Fruit fly (Drosophila melanogaster): Measurements from ENCODE around the gene IP3K2.
A peak's percentile ranks its signal among the peaks of the same experiment; 100 is the strongest.

IP3K2 gene

dm6 chrX:13314789-13315462 is 11.5 kb downstream of the IP3K2 start (continued):
- 0 out of 2 replicates have a peak, but pooled peaks have one; percentile 18 for TF ChIP-seq CG5953 (GFP tag; IDR thresholded peaks at IDR 0.05)
- no peak for TF ChIP-seq pan (optimal IDR thresholded peaks at IDR 0.05)
- TF ChIP-seq pan (GFP tag; optimal IDR thresholded peaks at IDR 0.05 in 1 of 2, IDR thresholded peaks at IDR 0.05 in 1 of 2), result no peak
- no peak for TF ChIP-seq CG3995 (GFP tag; optimal IDR thresholded peaks at IDR 0.05)
- no peak for TF ChIP-seq hkb (optimal IDR thresholded peaks at IDR 0.05)
- no peak for TF ChIP-seq hkb (GFP tag; IDR thresholded peaks at IDR 0.05)
- no peak for TF ChIP-seq BtbVII (GFP tag; optimal IDR thresholded peaks at IDR 0.05)
- no peak for TF ChIP-seq CG7372 (GFP tag; IDR thresholded peaks at IDR 0.05)
- TF ChIP-seq nmo (GFP tag; optimal IDR thresholded peaks at IDR 0.05), result no peak
- TF ChIP-seq HLH4C (GFP tag; IDR thresholded peaks at IDR 0.05; ENCODE audit: partially characterized antibody), result no peak
- TF ChIP-seq Atf-2 (GFP tag; optimal IDR thresholded peaks at IDR 0.05), result no peak
- TF ChIP-seq Hr78 (GFP tag; optimal IDR thresholded peaks at IDR 0.05), result no peak
- no peak for TF ChIP-seq Bteb2 (GFP tag; optimal IDR thresholded peaks at IDR 0.05)
- TF ChIP-seq Sox102F (GFP tag; optimal IDR thresholded peaks at IDR 0.05), result no peak
- TF ChIP-seq sug (tag; optimal IDR thresholded peaks at IDR 0.05), result peak; percentile 10
- TF ChIP-seq CG6791 (GFP tag; IDR thresholded peaks at IDR 0.05; ENCODE audit: partially characterized antibody), result no peak
- TF ChIP-seq luna (GFP tag; optimal IDR thresholded peaks at IDR 0.05), result no peak
- TF ChIP-seq rib (GFP tag; IDR thresholded peaks at IDR 0.05), result no peak
- TF ChIP-seq kni (GFP tag; optimal IDR thresholded peaks at IDR 0.05), result no peak
- no peak for TF ChIP-seq scrt (GFP tag; optimal IDR thresholded peaks at IDR 0.05)
- TF ChIP-seq sd (tag; optimal IDR thresholded peaks at IDR 0.05), result no peak
- TF ChIP-seq inv (GFP tag; IDR thresholded peaks at IDR 0.05; ENCODE audit: partially characterized antibody), result no peak
- TF ChIP-seq HmgZ (tag; optimal IDR thresholded peaks at IDR 0.05), result no peak
- no peak for TF ChIP-seq btn (GFP tag; optimal IDR thresholded peaks at IDR 0.05)
- TF ChIP-seq Fer1 (GFP tag; optimal IDR thresholded peaks at IDR 0.05), result no peak
- TF ChIP-seq exex (tag; optimal IDR thresholded peaks at IDR 0.05), result no peak
- no peak for TF ChIP-seq Rx (GFP tag; IDR thresholded peaks at IDR 0.05)
- peak; percentile 71 for TF ChIP-seq sens (GFP tag)
- no peak for TF ChIP-seq grn (GFP tag; optimal IDR thresholded peaks at IDR 0.05)
- TF ChIP-seq CG11398 (GFP tag; optimal IDR thresholded peaks at IDR 0.05), result no peak
- no peak for TF ChIP-seq yki (optimal IDR thresholded peaks at IDR 0.05)
- 0 out of 4 replicates have a peak, but pooled peaks have one; percentile 57 for TF ChIP-seq chinmo (GFP tag; IDR thresholded peaks at IDR 0.05; ENCODE audit: partially characterized antibody)
- no peak for TF ChIP-seq CG3847 (GFP tag; IDR thresholded peaks at IDR 0.05)
- TF ChIP-seq bcd (GFP tag; optimal IDR thresholded peaks at IDR 0.05), result no peak
- TF ChIP-seq CG8478 (optimal IDR thresholded peaks at IDR 0.05), result no peak
- no peak for TF ChIP-seq D (optimal IDR thresholded peaks at IDR 0.05)
- no peak for TF ChIP-seq D (GFP tag; optimal IDR thresholded peaks at IDR 0.05)
- no peak for TF ChIP-seq odd (GFP tag; optimal IDR thresholded peaks at IDR 0.05)
- TF ChIP-seq HmgD (GFP tag; optimal IDR thresholded peaks at IDR 0.05), result no peak
- TF ChIP-seq CG14441 (GFP tag; IDR thresholded peaks at IDR 0.05), result no peak
- no peak for TF ChIP-seq CG18764 (GFP tag; optimal IDR thresholded peaks at IDR 0.05)
- no peak for TF ChIP-seq HHEX (GFP tag; optimal IDR thresholded peaks at IDR 0.05)
- no peak for TF ChIP-seq CG15514 (GFP tag; optimal IDR thresholded peaks at IDR 0.05)
- TF ChIP-seq knrl (GFP tag; IDR thresholded peaks at IDR 0.05; ENCODE audit: partially characterized antibody), result no peak
- TF ChIP-seq dati (GFP tag; IDR thresholded peaks at IDR 0.05), result no peak
- TF ChIP-seq sqz (GFP tag; optimal IDR thresholded peaks at IDR 0.05), result peak; percentile 33
- no peak for TF ChIP-seq HLH3B (GFP tag; IDR thresholded peaks at IDR 0.05)
- TF ChIP-seq Ada2b (GFP tag; IDR thresholded peaks at IDR 0.05), result no peak
- peak; percentile 14 for TF ChIP-seq CG17359 (tag; optimal IDR thresholded peaks at IDR 0.05)
- no peak for TF ChIP-seq CoRest (tag; optimal IDR thresholded peaks at IDR 0.05)
- TF ChIP-seq CG7963 (GFP tag; IDR thresholded peaks at IDR 0.05; ENCODE audit: partially characterized antibody), result no peak
- TF ChIP-seq CG6689 (GFP tag; IDR thresholded peaks at IDR 0.05), result no peak

Data from whole organism, embryonic.